Worm (Caenorhabditis elegans): ENCODE data around the gene col-158.

col-158 gene

ce11 chrV:11825662-11826061 lies 3.7 kb upstream of the col-158 start, which contains the start of gene D2023.4:
Gene D2023.4 (minus strand): TSS chrV:11825762.
- TF ChIP-seq mab-5 (tag; optimal IDR thresholded peaks at IDR 0.05) (no peak), fos-1 (tag; optimal IDR thresholded peaks at IDR 0.05) (peak; percentile 14), nhr-237 (tag; optimal IDR thresholded peaks at IDR 0.05) (no peak), ceh-82 (tag; optimal IDR thresholded peaks at IDR 0.05) (no peak), nhr-129 (tag; optimal IDR thresholded peaks at IDR 0.05) (no peak), Y55F3AM.14 (GFP tag; optimal IDR thresholded peaks at IDR 0.05) (no peak), lin-39 (tag; optimal IDR thresholded peaks at IDR 0.05) (no peak), lin-11 (tag; optimal IDR thresholded peaks at IDR 0.05) (no peak)

- no peak for TF ChIP-seq ZK546.5 (tag; optimal IDR thresholded peaks at IDR 0.05)
- peak; percentile 4 for TF ChIP-seq C34F6.9 (tag; optimal IDR thresholded peaks at IDR 0.05)
These were observed 2.4 kb upstream of the col-158 start, which contains the start of the genes mpst-1 and D2023.6 for ce11 chrV:11826967-11827366. Gene mpst-1 (minus strand): TSS chrV:11827067. Gene D2023.6 (plus strand): TSS chrV:11827354.

- TF ChIP-seq F13H6.1 (tag; optimal IDR thresholded peaks at IDR 0.05) (no peak), ceh-16 (tag; optimal IDR thresholded peaks at IDR 0.05) (no peak), nhr-10 (tag; optimal IDR thresholded peaks at IDR 0.05) (no peak), lin-39 (tag; optimal IDR thresholded peaks at IDR 0.05) (no peak), alr-1 (tag; optimal IDR thresholded peaks at IDR 0.05) (no peak), mdl-1 (tag; optimal IDR thresholded peaks at IDR 0.05) (no peak), nhr-23 (tag; optimal IDR thresholded peaks at IDR 0.05) (no peak), unc-62 (GFP tag; optimal IDR thresholded peaks at IDR 0.05) (no peak), nhr-129 (tag; optimal IDR thresholded peaks at IDR 0.05) (no peak), nhr-77 (tag; optimal IDR thresholded peaks at IDR 0.05) (no peak), ceh-82 (tag; optimal IDR thresholded peaks at IDR 0.05) (no peak), R02D3.7 (tag; optimal IDR thresholded peaks at IDR 0.05) (no peak), egl-27 (tag; optimal IDR thresholded peaks at IDR 0.05) (no peak), unc-39 (tag; optimal IDR thresholded peaks at IDR 0.05) (no peak), gmeb-1 (tag; optimal IDR thresholded peaks at IDR 0.05) (no peak), skn-1 (tag; optimal IDR thresholded peaks at IDR 0.05) (no peak), elt-3 (tag; optimal IDR thresholded peaks at IDR 0.05) (no peak), elt-1 (tag; optimal IDR thresholded peaks at IDR 0.05) (no peak)
These were observed 3.9 kb downstream of the col-158 start, which contains the start of gene pho-8 for ce11 chrV:11833319-11833718. Gene pho-8 (plus strand): TSS chrV:11833619.

ce11 chrV:11836073-11836472 lies 6.7 kb downstream of the col-158 start, which contains the start of gene R13H4.2:
Gene R13H4.2 (plus strand): TSS chrV:11836391.
- TF ChIP-seq nhr-129 (tag; optimal IDR thresholded peaks at IDR 0.05) (peak; percentile 18), sma-3 (GFP tag; optimal IDR thresholded peaks at IDR 0.05) (no peak), sma-9 (GFP tag; optimal IDR thresholded peaks at IDR 0.05) (peak; percentile 15), sma-9 (tag; optimal IDR thresholded peaks at IDR 0.05) (no peak), lsy-2 (tag; optimal IDR thresholded peaks at IDR 0.05) (peak in 1 of 2 experiments; percentile 22), lin-13 (GFP tag; optimal IDR thresholded peaks at IDR 0.05) (no peak), F13H6.1 (tag; optimal IDR thresholded peaks at IDR 0.05) (peak; percentile 36)

- TF ChIP-seq nhr-25 (tag; optimal IDR thresholded peaks at IDR 0.05) (no peak), unc-55 (GFP tag; optimal IDR thresholded peaks at IDR 0.05) (no peak), lin-13 (GFP tag; optimal IDR thresholded peaks at IDR 0.05) (no peak), R02D3.7 (tag; optimal IDR thresholded peaks at IDR 0.05) (no peak), nhr-21 (tag; optimal IDR thresholded peaks at IDR 0.05) (no peak), fos-1 (tag; optimal IDR thresholded peaks at IDR 0.05) (no peak), mbf-1 (tag; optimal IDR thresholded peaks at IDR 0.05) (no peak), zag-1 (tag; optimal IDR thresholded peaks at IDR 0.05) (no peak), unc-62 (GFP tag; optimal IDR thresholded peaks at IDR 0.05) (no peak), ceh-82 (tag; optimal IDR thresholded peaks at IDR 0.05) (no peak), blmp-1 (tag; optimal IDR thresholded peaks at IDR 0.05; ENCODE audit: insufficient read depth) (no peak), nhr-12 (tag; optimal IDR thresholded peaks at IDR 0.05) (no peak), ZK546.5 (tag; optimal IDR thresholded peaks at IDR 0.05) (no peak), lin-11 (tag; optimal IDR thresholded peaks at IDR 0.05) (no peak), dmd-4 (tag; optimal IDR thresholded peaks at IDR 0.05) (no peak), egl-27 (tag; optimal IDR thresholded peaks at IDR 0.05) (no peak), mdl-1 (tag; optimal IDR thresholded peaks at IDR 0.05) (no peak), unc-39 (tag; optimal IDR thresholded peaks at IDR 0.05) (no peak), peb-1 (tag; optimal IDR thresholded peaks at IDR 0.05) (no peak), mab-5 (tag; optimal IDR thresholded peaks at IDR 0.05) (no peak)
These were observed 9.8 kb downstream of the col-158 start, which contains the start of gene idpb-5 for ce11 chrV:11839220-11839619. Gene idpb-5 (plus strand): TSS chrV:11839520.

All from whole organism, L2 larva.